Fruit fly (Drosophila melanogaster): ENCODE data around the gene CG6023.

DNA sequence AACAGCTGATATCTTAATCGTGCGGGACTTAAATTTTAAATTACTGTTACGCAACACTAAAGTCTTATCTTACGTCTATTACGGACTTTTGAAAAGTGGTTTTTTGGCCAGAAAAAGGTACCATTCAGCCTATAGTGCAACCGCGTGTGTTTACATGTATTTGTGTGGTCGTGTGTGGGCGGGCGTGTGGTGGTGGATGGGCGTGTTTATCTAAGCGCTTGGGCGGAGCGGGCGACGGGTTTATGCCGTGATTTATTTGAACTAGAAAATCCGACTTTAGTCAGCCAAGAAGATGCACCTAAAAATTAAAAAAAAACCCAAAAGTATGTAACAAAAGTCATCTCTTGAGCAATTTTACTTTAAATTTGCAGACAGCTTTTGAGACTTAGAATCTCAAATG, 42.4 kb upstream of the CG6023 start:
- TF ChIP-seq rgr (GFP tag; optimal IDR thresholded peaks at IDR 0.05) (no peak), Sp1 (GFP tag; optimal IDR thresholded peaks at IDR 0.05) (no peak), Dfd (GFP tag; optimal IDR thresholded peaks at IDR 0.05) (no peak), Hr78 (GFP tag; optimal IDR thresholded peaks at IDR 0.05) (no peak)
